Fruit fly (Drosophila melanogaster) whole organism, pupa: Measurements from ENCODE around the gene Fic.

Experiments used
- CG10348 ChIP-seq: fragments of 200-800 bp; sonication (Bioruptor generic); IDR thresholded peaks from 2 replicates; pipeline ENCODE4 v1.3.6; 2022; ENCODE audit warnings: missing biosample characterization, missing genetic modification characterization
- CG12605 ChIP-seq: fragments of 200-800 bp; sonication (Bioruptor generic); IDR thresholded peaks from 2 replicates; pipeline ENCODE4 v1.3.6; 2022; ENCODE audit warnings: missing biosample characterization, missing genetic modification characterization
- CG13204 ChIP-seq: fragments of 200-800 bp; sonication (Bioruptor generic); optimal IDR thresholded peaks from 2 replicates; lab custom pipeline; 2018; ENCODE audit warnings: missing biosample characterization, mild to moderate bottlenecking, missing genetic modification characterization, moderate library complexity
- CG14655 ChIP-seq: fragments of 200-800 bp; sonication (Bioruptor generic); optimal IDR thresholded peaks from 3 replicates; lab custom pipeline; 2017; ENCODE audit warnings: mild to moderate bottlenecking, missing biosample characterization, missing genetic modification reagents, missing genetic modification characterization
- CG15710 ChIP-seq: fragments of 200-800 bp; sonication (Bioruptor generic); optimal IDR thresholded peaks from 2 replicates; lab custom pipeline; 2018; ENCODE audit warnings: missing biosample characterization, mild to moderate bottlenecking, missing genetic modification characterization, moderate library complexity
- CG17806 ChIP-seq: fragments of 200-800 bp; sonication (Bioruptor generic); optimal IDR thresholded peaks from 2 replicates; lab custom pipeline; 2018; ENCODE audit warnings: missing biosample characterization, mild to moderate bottlenecking, missing genetic modification characterization, moderate library complexity
- CG32121 ChIP-seq: fragments of 200-800 bp; sonication (Bioruptor generic); IDR thresholded peaks from 2 replicates; pipeline ENCODE4 v1.3.6; 2022; ENCODE audit warnings: missing biosample characterization, missing genetic modification characterization
- CG34367 ChIP-seq: fragments of 200-800 bp; sonication (Bioruptor generic); optimal IDR thresholded peaks from 2 replicates; lab custom pipeline; 2018; ENCODE audit warnings: missing biosample characterization, mild to moderate bottlenecking, missing genetic modification characterization
- CG4496 ChIP-seq: fragments of 200-800 bp; sonication (Bioruptor generic); IDR thresholded peaks from 3 replicates; pipeline ENCODE4 v1.3.6; 2022; ENCODE audit warnings: missing biosample characterization, missing genetic modification characterization
- CG8159 ChIP-seq: fragments of 200-800 bp; sonication (Bioruptor generic); optimal IDR thresholded peaks from 3 replicates; lab custom pipeline; 2018; ENCODE audit warnings: missing biosample characterization, mild to moderate bottlenecking, missing genetic modification characterization, moderate library complexity
- CG8301 ChIP-seq: fragments of 200-800 bp; sonication (Bioruptor generic); optimal IDR thresholded peaks from 2 replicates; lab custom pipeline; 2018; ENCODE audit warnings: missing biosample characterization, mild to moderate bottlenecking, missing genetic modification characterization
- D1 ChIP-seq: fragments of 200-800 bp; sonication (Bioruptor generic); optimal IDR thresholded peaks from 2 replicates; lab custom pipeline; 2018; ENCODE audit warnings: missing biosample characterization, mild to moderate bottlenecking, missing genetic modification characterization, moderate library complexity
- EcR ChIP-seq: fragments of 200-800 bp; sonication (Bioruptor generic); optimal IDR thresholded peaks from 3 replicates; lab custom pipeline; 2019; ENCODE audit warnings: missing biosample characterization, missing genetic modification characterization, mild to moderate bottlenecking, moderate library complexity, missing genetic modification reagents
- Ets98B ChIP-seq: fragments of 200-800 bp; sonication (Bioruptor generic); IDR thresholded peaks from 2 replicates; pipeline ENCODE4 v1.3.6; 2022; ENCODE audit warnings: missing biosample characterization, missing genetic modification characterization
- Pif1A ChIP-seq: fragments of 200-800 bp; sonication (Bioruptor generic); optimal IDR thresholded peaks from 3 replicates; lab custom pipeline; 2016; ENCODE audit warnings: missing biosample characterization, missing genetic modification characterization
- Pif1B ChIP-seq: fragments of 200-800 bp; sonication (Bioruptor generic); optimal IDR thresholded peaks from 3 replicates; lab custom pipeline; 2016; ENCODE audit warnings: missing biosample characterization, missing genetic modification characterization
- Snoo ChIP-seq: fragments of 200-800 bp; sonication (Bioruptor generic); optimal IDR thresholded peaks from 3 replicates; lab custom pipeline; 2017; ENCODE audit warnings: missing biosample characterization, mild to moderate bottlenecking, missing genetic modification characterization, inconsistent platforms
- fd96Ca ChIP-seq: fragments of 200-800 bp; sonication (Bioruptor generic); IDR thresholded peaks from 3 replicates; pipeline ENCODE4 v1.3.6; 2022; ENCODE audit warnings: missing biosample characterization, missing genetic modification characterization
- gl ChIP-seq: fragments of 200-800 bp; sonication (Bioruptor generic); optimal IDR thresholded peaks from 2 replicates; lab custom pipeline; 2018; ENCODE audit warnings: missing biosample characterization, mild to moderate bottlenecking, missing genetic modification characterization
- rn ChIP-seq: fragments of 200-800 bp; sonication (Bioruptor generic); IDR thresholded peaks from 2 replicates; pipeline ENCODE4 v1.3.6; 2022; ENCODE audit warnings: missing biosample characterization, missing genetic modification characterization

Gene Fic

dm6 chr2L:6424198-6424597, at the start of gene Fic:
TSS of gene Fic (plus strand) at chr2L:6424336.
- TF ChIP-seq rn, result no peak
- no peak for TF ChIP-seq gl
- no peak for TF ChIP-seq CG15710 (tag; lab: Kevin White, UChicago)

dm6 chr2L:6379197-6379596, 44.9 kb upstream of the Fic start:
- TF ChIP-seq CG8159, result peak; percentile 6
- no peak for TF ChIP-seq Ets98B (GFP tag; lab: Robert Waterston, UW)
- no peak for TF ChIP-seq Snoo
- TF ChIP-seq, all 21 proteins: peak for 1

- TF ChIP-seq CG4496 (GFP tag; lab: Robert Waterston, UW) (no peak), Pif1B (GFP tag; lab: Kevin White, UChicago) (no peak), CG32121 (GFP tag; lab: Robert Waterston, UW) (no peak), CG14655 (GFP tag; lab: Kevin White, UChicago) (no peak), Snoo (no peak), fd96Ca (GFP tag; lab: Robert Waterston, UW) (no peak), Ets98B (GFP tag; lab: Robert Waterston, UW) (no peak), CG10348 (GFP tag; lab: Robert Waterston, UW) (no peak)
Measured at dm6 chr2L:6380966-6381365, 43.2 kb upstream of the Fic start, which contains the start of gene Nepl5. TSS of gene Nepl5 (plus strand) at chr2L:6381266.

DNA sequence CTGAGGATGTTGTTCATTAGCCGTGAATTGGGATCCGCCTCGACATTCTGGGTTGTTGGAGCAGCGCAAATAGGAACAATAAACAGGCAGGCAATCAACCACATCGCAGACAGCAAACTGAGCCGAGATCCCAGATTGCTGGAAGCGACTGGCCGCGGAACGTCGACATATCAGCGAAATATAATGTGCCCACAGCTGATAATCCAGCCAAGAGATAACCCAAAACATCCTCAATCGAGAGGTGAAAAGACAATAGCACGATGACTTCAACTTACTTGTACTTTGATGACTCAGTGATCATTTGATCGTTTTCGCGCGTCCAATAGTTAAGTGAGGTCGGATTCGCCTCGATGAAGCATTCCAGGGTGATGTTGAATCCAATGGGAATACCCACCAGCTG, 38.7 kb upstream of the Fic start, which contains the start of gene Nepl6:
Gene Nepl6, minus strand, starts transcription at position 104 of the 400 bp plus-strand sequence.
- peak; percentile 56 for TF ChIP-seq EcR (GFP tag; lab: Kevin White, UChicago)
- no peak for TF ChIP-seq CG10348 (GFP tag; lab: Robert Waterston, UW)

- TF ChIP-seq CG34367 (tag; lab: Kevin White, UChicago) (no peak), rn (no peak), CG32121 (GFP tag; lab: Robert Waterston, UW) (no peak), CG13204 (no peak), CG14655 (GFP tag; lab: Kevin White, UChicago) (no peak), EcR (GFP tag; lab: Kevin White, UChicago) (no peak), CG12605 (no peak), Snoo (no peak), Pif1A (no peak), fd96Ca (GFP tag; lab: Robert Waterston, UW) (no peak), CG15710 (tag; lab: Kevin White, UChicago) (no peak), CG17806 (tag; lab: Kevin White, UChicago) (no peak), CG8301 (no peak), Pif1B (GFP tag; lab: Kevin White, UChicago) (no peak)
Measured at dm6 chr2L:6387068-6387467, 37.1 kb upstream of the Fic start.

dm6 chr2L:6391469-6391868, 32.7 kb upstream of the Fic start:
- TF ChIP-seq CG4496 (GFP tag; lab: Robert Waterston, UW) (no peak), D1 (no peak), Pif1A (no peak), CG10348 (GFP tag; lab: Robert Waterston, UW) (no peak), Ets98B (GFP tag; lab: Robert Waterston, UW) (no peak), CG32121 (GFP tag; lab: Robert Waterston, UW) (no peak), CG8159 (no peak), CG12605 (no peak), CG8301 (no peak), CG15710 (tag; lab: Kevin White, UChicago) (no peak), rn (no peak), CG34367 (tag; lab: Kevin White, UChicago) (no peak), CG13204 (no peak), CG14655 (GFP tag; lab: Kevin White, UChicago) (no peak), CG17806 (tag; lab: Kevin White, UChicago) (no peak)

dm6 chr2L:6397149-6397548, 27.0 kb upstream of the Fic start, which contains the start of gene CG42369:
TSS of gene CG42369 (minus strand) at chr2L:6397249.
- TF ChIP-seq CG32121 (GFP tag; lab: Robert Waterston, UW), result no peak
- no peak for TF ChIP-seq CG12605
- no peak for TF ChIP-seq CG4496 (GFP tag; lab: Robert Waterston, UW)
- no peak for TF ChIP-seq CG15710 (tag; lab: Kevin White, UChicago)
- TF ChIP-seq CG8159, result no peak
- TF ChIP-seq Pif1A, result no peak
- TF ChIP-seq rn, result no peak
- TF ChIP-seq Pif1B (GFP tag; lab: Kevin White, UChicago), result no peak
- no peak for TF ChIP-seq CG34367 (tag; lab: Kevin White, UChicago)
- no peak for TF ChIP-seq EcR (GFP tag; lab: Kevin White, UChicago)

DNA sequence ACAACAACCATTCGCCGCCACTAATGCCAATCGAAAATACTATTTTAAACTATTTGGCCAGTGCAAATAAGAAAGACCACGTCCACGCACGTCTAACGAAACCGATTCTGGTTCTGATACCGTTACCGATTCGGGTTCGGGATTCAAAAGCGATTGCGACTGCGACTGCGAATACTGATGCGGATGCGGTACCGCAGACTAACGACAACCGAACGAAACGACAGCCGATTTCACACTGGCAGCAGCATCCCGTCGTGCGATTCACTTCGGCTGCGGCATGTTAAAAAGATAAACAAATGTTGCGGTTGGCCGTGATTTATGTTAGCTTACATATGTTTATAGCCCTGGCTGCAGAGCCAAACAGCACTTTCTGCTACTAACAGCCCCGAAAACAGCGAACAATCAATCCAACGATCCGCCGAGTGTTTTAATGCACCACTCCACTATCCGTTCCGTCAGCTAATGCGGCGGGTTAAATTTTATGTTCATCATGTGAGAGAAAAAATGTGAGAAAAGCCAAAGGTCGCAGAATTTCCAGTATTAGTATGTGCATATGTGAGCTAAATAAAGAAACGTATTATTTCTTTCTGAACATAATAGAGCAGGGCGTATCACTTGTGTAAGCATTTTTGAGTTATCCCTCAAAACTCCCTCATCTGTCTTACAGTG, 12.9 kb upstream of the Fic start, which contains the start of gene DIP-epsilon:
Gene DIP-epsilon, minus strand, starts transcription at position 238 of the 669 bp plus-strand sequence.
- no peak for TF ChIP-seq EcR (GFP tag; lab: Kevin White, UChicago)
- no peak for TF ChIP-seq CG15710 (tag; lab: Kevin White, UChicago)
- TF ChIP-seq CG10348 (GFP tag; lab: Robert Waterston, UW), result no peak
- peak; percentile 27; the same call in 1 of the 3 replicates for TF ChIP-seq CG4496 (GFP tag; lab: Robert Waterston, UW)
- no peak for TF ChIP-seq CG12605
